Worm (Caenorhabditis elegans) whole organism, L1 larva: ENCODE results near the gene tbx-37.

ENCODE experiments used
- lin-39 ChIP-seq: fragments of 150-350 bp; optimal IDR thresholded peaks from 2 replicates; lab custom pipeline; 2014; ENCODE audit warnings: missing biosample characterization, missing genetic modification reagents, missing genetic modification characterization
- nhr-28 ChIP-seq: fragments of 150-350 bp; optimal IDR thresholded peaks from 2 replicates; lab custom pipeline; 2014; ENCODE audit warnings: missing biosample characterization, missing genetic modification characterization
- pag-3 ChIP-seq: sonication (generic microtip); optimal IDR thresholded peaks from 2 replicates; lab custom pipeline; 2017; ENCODE audit warnings: missing genetic modification characterization, mild to moderate bottlenecking, missing compliant biosample characterization, antibody characterized with exemption, borderline replicate concordance; ENCODE audit not compliant: insufficient read depth
- vab-15 ChIP-seq: sonication (generic microtip); optimal IDR thresholded peaks from 2 replicates; lab custom pipeline; 2017; ENCODE audit warnings: missing genotype, mild to moderate bottlenecking, missing genetic modification characterization, missing compliant biosample characterization

- TF ChIP-seq nhr-28 (tag; lab: Kevin White, UChicago) (no peak), vab-15 (tag; lab: Kevin White, UChicago) (no peak), pag-3 (tag; lab: Kevin White, UChicago) (no peak), lin-39 (tag; lab: Kevin White, UChicago) (no peak)
These were observed 23.9 kb downstream of the tbx-37 start for ce11 chrIII:11202992-11203391.
